Fruit fly (Drosophila melanogaster) whole organism: ENCODE data around the gene CG18478.
"Not testable (repeated sequence)": the region's sequence is repeated elsewhere in the genome, so short reads cannot be mapped to it uniquely, and the experiment has no call there.

Source experiments
- psq ChIP-seq: fragments of >200 bp; optimal IDR thresholded peaks from 2 replicates; lab custom pipeline; 2017
- usp ChIP-seq: fragments of >200 bp; optimal IDR thresholded peaks from 2 replicates; lab custom pipeline; 2017; ENCODE audit warnings: missing biosample characterization, missing genetic modification characterization, mixed read lengths

DNA sequence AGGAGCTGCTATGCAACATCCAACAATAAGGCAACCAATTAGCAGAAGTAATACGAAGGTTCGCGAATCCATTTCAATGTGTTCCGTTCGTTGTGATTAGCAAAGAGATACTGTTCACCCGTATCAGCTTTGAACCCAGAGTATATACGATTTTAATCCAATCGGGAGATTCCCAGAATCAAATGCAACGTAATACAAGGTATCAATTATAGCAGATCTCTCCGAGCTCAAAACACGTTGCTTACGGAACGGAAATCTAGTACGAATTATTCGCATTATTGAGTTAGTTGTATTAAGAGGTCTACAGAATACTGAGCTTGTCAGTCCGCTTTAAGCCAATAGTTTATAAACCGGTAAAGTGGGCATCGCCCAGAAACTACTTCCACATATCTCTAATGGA lies 24.4 kb downstream of the CG18478 start, which contains the start of gene CG44140:
- TF ChIP-seq psq (lab: Kevin White, UChicago); usp: not testable (repeated sequence)
